Worm (Caenorhabditis elegans) whole organism, late embryonic: ENCODE data around the gene C56C10.9.

ENCODE experiments used
- madf-2 ChIP-seq: sonication (generic microtip); optimal IDR thresholded peaks from 2 replicates; lab custom pipeline; 2017; ENCODE audit warnings: missing genetic modification characterization, missing compliant biosample characterization
- nhr-232 ChIP-seq: sonication (generic microtip); optimal IDR thresholded peaks from 2 replicates; lab custom pipeline; 2016; ENCODE audit warnings: missing genetic modification characterization, missing compliant biosample characterization
- pros-1 ChIP-seq: fragments of 150-350 bp; optimal IDR thresholded peaks from 2 replicates; lab custom pipeline; 2014; ENCODE audit warnings: missing biosample characterization, missing genetic modification reagents, missing genetic modification characterization

DNA sequence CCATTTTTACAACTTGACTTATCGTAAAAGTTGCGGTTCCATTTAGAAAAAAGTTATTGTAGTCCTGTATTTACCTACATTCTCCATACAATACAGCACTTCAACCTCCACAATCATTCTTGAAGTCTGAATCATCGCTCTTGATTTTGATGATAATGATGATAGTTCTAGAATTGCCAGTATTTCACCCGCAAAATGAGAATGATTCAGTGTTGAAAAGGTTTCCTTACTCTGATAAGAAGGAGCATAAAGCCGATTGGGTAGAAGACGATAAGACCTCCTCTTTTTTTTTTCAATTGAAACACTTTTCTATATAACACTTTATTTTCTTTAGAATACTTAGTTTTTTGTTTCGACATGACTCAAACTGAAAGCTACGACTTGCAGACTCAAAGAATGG is 38.7 kb upstream of the C56C10.9 start, which contains the start of gene T19D12.4:
- TF ChIP-seq madf-2 (tag; lab: Kevin White, UChicago), result no peak
- no peak for TF ChIP-seq pros-1 (tag; lab: Kevin White, UChicago)
- TF ChIP-seq nhr-232 (tag; lab: Kevin White, UChicago), result no peak
